Worm (Caenorhabditis elegans): ENCODE results near the gene cct-2.

DNA sequence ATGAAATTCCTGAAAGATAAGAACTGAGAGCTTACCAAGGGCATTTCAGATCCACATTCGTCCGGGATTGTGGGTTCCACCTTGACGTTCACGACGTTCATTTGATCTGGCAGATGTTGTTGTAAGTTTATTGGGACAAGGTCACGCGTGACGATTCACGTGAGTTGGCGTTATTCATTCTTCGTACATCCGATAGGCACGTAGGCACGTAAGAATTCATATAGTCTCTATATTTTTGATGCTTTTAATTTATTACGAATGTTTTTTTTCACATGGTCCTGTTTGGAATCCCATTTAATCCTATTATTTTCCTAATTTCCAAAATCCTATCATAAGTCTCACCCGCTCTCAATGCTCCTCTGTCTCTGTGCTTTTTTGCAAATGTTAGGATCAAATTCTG, 15.6 kb upstream of the cct-2 start, which contains the start of gene B0457.4:
- TF ChIP-seq nhr-77 (tag; optimal IDR thresholded peaks at IDR 0.05): no peak
- no peak for TF ChIP-seq ztf-11 (tag; optimal IDR thresholded peaks at IDR 0.05)
- no peak for TF ChIP-seq zag-1 (tag; optimal IDR thresholded peaks at IDR 0.05)
- TF ChIP-seq mdl-1 (tag; optimal IDR thresholded peaks at IDR 0.05): no peak

Measured in whole organism, L2 larva.